Worm (Caenorhabditis elegans): Measurements from ENCODE around the gene ceh-28.

ce11 chrX:13034333-13034732, 40.1 kb upstream of the ceh-28 start:
- TF ChIP-seq cog-1 (tag; optimal IDR thresholded peaks at IDR 0.05) (no peak), ztf-29 (GFP tag; IDR thresholded peaks at IDR 0.05) (no peak), ref-1 (GFP tag; conservative IDR thresholded peaks at IDR 0.05) (no peak), flt-1 (GFP tag; IDR thresholded peaks at IDR 0.05) (no peak), tab-1 (GFP tag; IDR thresholded peaks at IDR 0.05) (no peak)
